Worm (Caenorhabditis elegans): ENCODE data around the gene F09B9.5.
A peak's percentile ranks its signal among the peaks of the same experiment; 100 is the strongest.

F09B9.5 gene

ce11 chrX:10167005-10167404 lies 12.4 kb downstream of the F09B9.5 start, which contains the start of gene rnp-9:
rnp-9 (plus strand) TSS chrX:10167305.
- no peak for TF ChIP-seq zip-2 (tag; optimal IDR thresholded peaks at IDR 0.05)
- no peak for TF ChIP-seq fos-1 (tag; optimal IDR thresholded peaks at IDR 0.05)
- TF ChIP-seq F10B5.3 (tag; optimal IDR thresholded peaks at IDR 0.05): no peak

- TF ChIP-seq unc-62 (GFP tag; optimal IDR thresholded peaks at IDR 0.05 in 1 of 2): peak in 1 of 2 experiments; percentile 90
- TF ChIP-seq unc-62 (tag; optimal IDR thresholded peaks at IDR 0.05): no peak
- TF ChIP-seq mep-1 (tag; optimal IDR thresholded peaks at IDR 0.05): no peak
- no peak for TF ChIP-seq F37D6.2 (tag; optimal IDR thresholded peaks at IDR 0.05)
- peak; percentile 40; the same call in 1 of the 2 replicates for TF ChIP-seq dmd-6 (GFP tag; IDR thresholded peaks at IDR 0.05)
- TF ChIP-seq tra-1 (GFP tag; IDR thresholded peaks at IDR 0.05): 0 out of 2 replicates have a peak, but pooled peaks have one; percentile 41
- no peak for TF ChIP-seq tag-97 (GFP tag; IDR thresholded peaks at IDR 0.05)
- TF ChIP-seq aha-1 (tag): peak; percentile 48
- no peak for TF ChIP-seq F26F4.8 (GFP tag; conservative IDR thresholded peaks at IDR 0.05)
- no peak for TF ChIP-seq nhr-76 (tag; optimal IDR thresholded peaks at IDR 0.05)
- TF ChIP-seq madf-9 (GFP tag; conservative IDR thresholded peaks at IDR 0.05): no peak
- TF ChIP-seq gei-8 (GFP tag; optimal IDR thresholded peaks at IDR 0.05): no peak
- no peak for TF ChIP-seq attf-4 (tag; optimal IDR thresholded peaks at IDR 0.05)
- no peak for TF ChIP-seq dmd-9 (GFP tag; IDR thresholded peaks at IDR 0.05)
- no peak for TF ChIP-seq set-16 (GFP tag; IDR thresholded peaks at IDR 0.05)
- TF ChIP-seq ceh-20 (GFP tag; IDR thresholded peaks at IDR 0.05): no peak
- no peak for TF ChIP-seq Y105C5A.15 (GFP tag; IDR thresholded peaks at IDR 0.05)
- no peak for TF ChIP-seq pha-4 (GFP tag; IDR thresholded peaks at IDR 0.05)
- TF ChIP-seq pha-4 (tag; optimal IDR thresholded peaks at IDR 0.05): no peak
- no peak for TF ChIP-seq vab-7 (GFP tag; IDR thresholded peaks at IDR 0.05)
- TF ChIP-seq snpc-1.2 (GFP tag; IDR thresholded peaks at IDR 0.05): no peak
- TF ChIP-seq fkh-10 (GFP tag; optimal IDR thresholded peaks at IDR 0.05): no peak
- TF ChIP-seq madf-5 (GFP tag; IDR thresholded peaks at IDR 0.05): no peak
- no peak for TF ChIP-seq lsy-2 (tag; optimal IDR thresholded peaks at IDR 0.05)
- no peak for TF ChIP-seq fos-1 (tag; optimal IDR thresholded peaks at IDR 0.05)
- no peak for TF ChIP-seq lin-1 (GFP tag; IDR thresholded peaks at IDR 0.05)
- TF ChIP-seq ama-1 (optimal IDR thresholded peaks at IDR 0.05): no peak
- TF ChIP-seq D1046.2 (GFP tag; IDR thresholded peaks at IDR 0.05): no peak
- TF ChIP-seq nhr-28 (tag; optimal IDR thresholded peaks at IDR 0.05): peak; percentile 63
- no peak for TF ChIP-seq dpl-1 (GFP tag; optimal IDR thresholded peaks at IDR 0.05)
- no peak for TF ChIP-seq skn-1 (tag; optimal IDR thresholded peaks at IDR 0.05)
- TF ChIP-seq ceh-62 (tag; optimal IDR thresholded peaks at IDR 0.05): no peak
- TF ChIP-seq ceh-82 (tag; optimal IDR thresholded peaks at IDR 0.05): no peak
- TF ChIP-seq lin-29 (GFP tag; IDR thresholded peaks at IDR 0.05): no peak
- TF ChIP-seq mdt-29 (GFP tag; IDR thresholded peaks at IDR 0.05): no peak
- TF ChIP-seq zip-2 (tag; optimal IDR thresholded peaks at IDR 0.05): no peak
- TF ChIP-seq arid-1 (GFP tag; conservative IDR thresholded peaks at IDR 0.05): no peak
- TF ChIP-seq ZK337.2 (GFP tag; IDR thresholded peaks at IDR 0.05): no peak
- TF ChIP-seq T20F7.1 (GFP tag; optimal IDR thresholded peaks at IDR 0.05): no peak
- TF ChIP-seq nhr-111 (GFP tag; optimal IDR thresholded peaks at IDR 0.05): no peak
- TF ChIP-seq hlh-11 (tag; optimal IDR thresholded peaks at IDR 0.05): peak; percentile 49
- no peak for TF ChIP-seq Y5F2A.4 (GFP tag; optimal IDR thresholded peaks at IDR 0.05)
- no peak for TF ChIP-seq lir-3 (tag; optimal IDR thresholded peaks at IDR 0.05)
- no peak for TF ChIP-seq hif-1 (tag; optimal IDR thresholded peaks at IDR 0.05)
- TF ChIP-seq php-3 (GFP tag; IDR thresholded peaks at IDR 0.05): no peak
- TF ChIP-seq zag-1 (tag; optimal IDR thresholded peaks at IDR 0.05): no peak
- no peak for TF ChIP-seq nhr-11 (tag; optimal IDR thresholded peaks at IDR 0.05)
- TF ChIP-seq jun-1 (tag; optimal IDR thresholded peaks at IDR 0.05): no peak
- no peak for TF ChIP-seq daf-8 (GFP tag; IDR thresholded peaks at IDR 0.05)
- no peak for TF ChIP-seq ctbp-1 (GFP tag; IDR thresholded peaks at IDR 0.05)
- TF ChIP-seq nhr-10 (tag; optimal IDR thresholded peaks at IDR 0.05): no peak
Measured at ce11 chrX:10168534-10168933, 13.9 kb downstream of the F09B9.5 start.

All from whole organism, L4 larva.